Worm (Caenorhabditis elegans) whole organism, young adult: Measurements from ENCODE around the gene F31E3.2.
A peak's percentile ranks its signal among the peaks of the same experiment; 100 is the strongest.

Experiments used
- F10E7.11 ChIP-seq: sonication (generic microtip); optimal IDR thresholded peaks from 2 replicates; lab custom pipeline; 2017; ENCODE audit warnings: mild to moderate bottlenecking, missing genetic modification characterization, moderate library complexity, missing compliant biosample characterization
- F57C9.4 ChIP-seq: sonication (generic microtip); optimal IDR thresholded peaks from 2 replicates; lab custom pipeline; 2017; ENCODE audit warnings: mild to moderate bottlenecking, missing genetic modification characterization, missing compliant biosample characterization
- T07F8.4 ChIP-seq: sonication (generic microtip); optimal IDR thresholded peaks from 2 replicates; lab custom pipeline; 2016; ENCODE audit warnings: mild to moderate bottlenecking, missing genetic modification characterization, moderate library complexity, missing compliant biosample characterization
- T26A5.8 ChIP-seq: sonication (generic microtip); optimal IDR thresholded peaks from 2 replicates; lab custom pipeline; 2016; ENCODE audit warnings: missing genetic modification characterization, missing compliant biosample characterization
- aptf-3 ChIP-seq: fragments of 200-800 bp; sonication (Bioruptor generic); IDR thresholded peaks from 2 replicates; pipeline ENCODE4 v1.3.6; 2022; ENCODE audit warnings: missing genetic modification characterization, missing compliant biosample characterization
- atf-7 ChIP-seq: sonication (generic microtip); optimal IDR thresholded peaks from 2 replicates; lab custom pipeline; 2017; ENCODE audit warnings: mild to moderate bottlenecking, missing genetic modification characterization, missing compliant biosample characterization
- attf-3 ChIP-seq: fragments of 200-800 bp; sonication (Bioruptor generic); conservative IDR thresholded peaks from 2 replicates; pipeline ENCODE4 v1.3.6; 2022; ENCODE audit warnings: missing genetic modification reagents, missing genetic modification characterization, missing compliant biosample characterization
- bed-2 ChIP-seq: fragments of 200-800 bp; sonication (Bioruptor generic); IDR thresholded peaks from 2 replicates; pipeline ENCODE4 v1.3.6; 2022; ENCODE audit warnings: missing genetic modification reagents, missing genetic modification characterization, missing compliant biosample characterization
- ceh-27 ChIP-seq: fragments of 200-800 bp; sonication (Bioruptor generic); optimal IDR thresholded peaks from 2 replicates; lab custom pipeline; 2018; ENCODE audit warnings: mild to moderate bottlenecking, missing genetic modification characterization, moderate library complexity, missing compliant biosample characterization
- ceh-40 ChIP-seq: fragments of 200-800 bp; sonication (Bioruptor generic); IDR thresholded peaks from 2 replicates; pipeline ENCODE4 v1.3.6; 2022; ENCODE audit warnings: missing genetic modification characterization, missing compliant biosample characterization
- ceh-79 ChIP-seq: sonication (generic microtip); optimal IDR thresholded peaks from 2 replicates; lab custom pipeline; 2017; ENCODE audit warnings: mild to moderate bottlenecking, missing genetic modification characterization, missing compliant biosample characterization
- ceh-91 ChIP-seq: fragments of 200-800 bp; sonication (Bioruptor generic); IDR thresholded peaks from 2 replicates; pipeline ENCODE4 v1.3.6; 2022; ENCODE audit warnings: missing genetic modification reagents, missing genetic modification characterization, missing compliant biosample characterization
- chd-7 ChIP-seq: sonication (generic microtip); optimal IDR thresholded peaks from 2 replicates; lab custom pipeline; 2016; ENCODE audit warnings: mild to moderate bottlenecking, missing genetic modification characterization, moderate library complexity, missing compliant biosample characterization
- die-1 ChIP-seq: sonication (generic microtip); optimal IDR thresholded peaks from 2 replicates; lab custom pipeline; 2016; ENCODE audit warnings: missing genotype, mild to moderate bottlenecking, missing genetic modification characterization, missing compliant biosample characterization
- dox-1 ChIP-seq: fragments of 200-800 bp; sonication (Bioruptor generic); IDR thresholded peaks from 2 replicates; pipeline ENCODE4 v1.3.6; 2022; ENCODE audit warnings: missing genetic modification reagents, missing genetic modification characterization, missing compliant biosample characterization
- dpl-1 ChIP-seq: fragments of 150-350 bp; optimal IDR thresholded peaks from 2 replicates; lab custom pipeline; 2014; ENCODE audit warnings: missing biosample characterization, missing genetic modification reagents, missing genetic modification characterization
- egl-18 ChIP-seq: fragments of 200-800 bp; sonication (Bioruptor generic); IDR thresholded peaks from 2 replicates; pipeline ENCODE4 v1.3.6; 2022; ENCODE audit warnings: missing genetic modification reagents, missing genetic modification characterization, missing compliant biosample characterization
- ets-4 ChIP-seq: fragments of 200-800 bp; sonication (Bioruptor generic); optimal IDR thresholded peaks from 2 replicates; lab custom pipeline; 2018; ENCODE audit warnings: mild to moderate bottlenecking, missing genetic modification characterization, missing compliant biosample characterization
- gei-17 ChIP-seq: fragments of 200-800 bp; sonication (Bioruptor generic); optimal IDR thresholded peaks from 2 replicates; lab custom pipeline; 2018; ENCODE audit warnings: mild to moderate bottlenecking, missing genetic modification characterization, missing compliant biosample characterization
- hlh-26 ChIP-seq: fragments of 200-800 bp; sonication (Bioruptor generic); conservative IDR thresholded peaks from 2 replicates; pipeline ENCODE4 v1.3.6; 2022; ENCODE audit warnings: missing genetic modification reagents, missing genetic modification characterization, missing compliant biosample characterization
- hrde-1 ChIP-seq: sonication (generic microtip); optimal IDR thresholded peaks from 2 replicates; lab custom pipeline; 2016; ENCODE audit warnings: missing genetic modification characterization, mild to moderate bottlenecking, missing compliant biosample characterization, moderate library complexity, missing genotype, missing genetic modification reagents, borderline replicate concordance
- let-526 ChIP-seq: fragments of 200-800 bp; sonication (Bioruptor generic); IDR thresholded peaks from 2 replicates; pipeline ENCODE4 v1.3.6; 2022; ENCODE audit warnings: missing genetic modification reagents, missing genetic modification characterization, missing compliant biosample characterization
- let-607 ChIP-seq, 2 experiments: fragments of 200-800 bp in 1 of 2; sonication (Bioruptor generic) in 1 of 2; sonication (generic microtip) in 1 of 2; optimal IDR thresholded peaks; 2 replicates each; lab custom pipeline; 2016 to 2018; ENCODE audit warnings: mild to moderate bottlenecking in 2 of 2, missing compliant biosample characterization in 2 of 2, missing genetic modification characterization in 2 of 2, moderate library complexity in 2 of 2, missing genotype in 1 of 2
- lin-40 ChIP-seq: sonication (generic microtip); optimal IDR thresholded peaks from 2 replicates; lab custom pipeline; 2016; ENCODE audit warnings: missing genetic modification characterization, mild to moderate bottlenecking, missing compliant biosample characterization, missing genotype, missing genetic modification reagents
- madf-10 ChIP-seq: sonication (generic microtip); optimal IDR thresholded peaks from 2 replicates; lab custom pipeline; 2016; ENCODE audit warnings: mild to moderate bottlenecking, missing genetic modification characterization, missing compliant biosample characterization
- madf-3 ChIP-seq: fragments of 200-800 bp; sonication (Bioruptor generic); IDR thresholded peaks from 2 replicates; pipeline ENCODE4 v1.3.6; 2022; ENCODE audit warnings: missing genetic modification reagents, missing genetic modification characterization, missing compliant biosample characterization
- madf-6 ChIP-seq: fragments of 200-800 bp; sonication (Bioruptor generic); IDR thresholded peaks from 2 replicates; pipeline ENCODE4 v1.3.6; 2022; ENCODE audit warnings: missing genetic modification reagents, missing genetic modification characterization, missing compliant biosample characterization
- mes-4 ChIP-seq: sonication (generic microtip); optimal IDR thresholded peaks from 2 replicates; lab custom pipeline; 2016; ENCODE audit warnings: missing genotype, missing genetic modification characterization, missing compliant biosample characterization
- nfya-1 ChIP-seq: sonication (generic microtip); optimal IDR thresholded peaks from 2 replicates; lab custom pipeline; 2017; ENCODE audit warnings: antibody characterized with exemption, missing compliant biosample characterization, missing genetic modification characterization, borderline replicate concordance; ENCODE audit not compliant: insufficient read depth
- nfyb-1 ChIP-seq: fragments of 200-800 bp; sonication (Bioruptor generic); IDR thresholded peaks from 2 replicates; pipeline ENCODE4 v1.3.6; 2022; ENCODE audit warnings: missing genetic modification reagents, missing genetic modification characterization, missing compliant biosample characterization
- nhr-27 ChIP-seq: fragments of 200-800 bp; sonication (Bioruptor generic); optimal IDR thresholded peaks from 2 replicates; lab custom pipeline; 2018; ENCODE audit warnings: mild to moderate bottlenecking, missing genetic modification characterization, moderate library complexity, missing compliant biosample characterization
- pbrm-1 ChIP-seq: fragments of 200-800 bp; sonication (Bioruptor generic); IDR thresholded peaks from 2 replicates; pipeline ENCODE4 v1.3.6; 2022; ENCODE audit warnings: missing genetic modification reagents, missing genetic modification characterization, missing compliant biosample characterization
- rec-8 ChIP-seq, 2 experiments: sonication (generic microtip); optimal IDR thresholded peaks; 2 replicates each; lab custom pipeline; 2016; ENCODE audit warnings: mild to moderate bottlenecking in 2 of 2, missing genetic modification characterization in 2 of 2, missing genetic modification reagents in 2 of 2, missing genotype in 2 of 2, missing biosample characterization in 1 of 2, missing compliant biosample characterization in 1 of 2, moderate library complexity in 1 of 2
- sdz-38 ChIP-seq: sonication (generic microtip); optimal IDR thresholded peaks from 2 replicates; lab custom pipeline; 2016; ENCODE audit warnings: missing genotype, missing genetic modification characterization, missing compliant biosample characterization
- sea-2 ChIP-seq: fragments of 200-800 bp; sonication (Bioruptor generic); IDR thresholded peaks from 2 replicates; pipeline ENCODE4 v1.3.6; 2022; ENCODE audit warnings: missing genetic modification characterization, missing compliant biosample characterization
- snpc-4 ChIP-seq, 5 experiments: fragments of 150-350 bp in 1 of 5; sonication (generic microtip) in 4 of 5; optimal IDR thresholded peaks; 2 replicates each; lab custom pipeline; 2014 to 2018; ENCODE audit warnings: missing genetic modification characterization in 5 of 5, missing biosample characterization in 3 of 5, antibody characterized with exemption in 2 of 5, mild to moderate bottlenecking in 2 of 5, missing compliant biosample characterization in 2 of 5, missing genotype in 2 of 5, moderate library complexity in 2 of 5, missing genetic modification reagents in 1 of 5
- tbp1 ChIP-seq: fragments of 200-800 bp; sonication (Bioruptor generic); optimal IDR thresholded peaks from 2 replicates; lab custom pipeline; 2018; ENCODE audit warnings: mild to moderate bottlenecking, missing genetic modification characterization, missing compliant biosample characterization
- zfh-2 ChIP-seq: fragments of 200-800 bp; sonication (Bioruptor generic); conservative IDR thresholded peaks from 2 replicates; pipeline ENCODE4 v1.3.6; 2022; ENCODE audit warnings: missing genetic modification reagents, missing genetic modification characterization, missing compliant biosample characterization
- ztf-18 ChIP-seq: sonication (generic microtip); optimal IDR thresholded peaks from 2 replicates; lab custom pipeline; 2016; ENCODE audit warnings: missing genotype, mild to moderate bottlenecking, missing genetic modification characterization, missing compliant biosample characterization
- ztf-26 ChIP-seq: sonication (generic microtip); optimal IDR thresholded peaks from 2 replicates; lab custom pipeline; 2017; ENCODE audit warnings: missing genetic modification characterization, missing compliant biosample characterization
- ztf-6 ChIP-seq: fragments of 200-800 bp; sonication (Bioruptor generic); IDR thresholded peaks from 2 replicates; pipeline ENCODE4 v1.3.6; 2022; ENCODE audit warnings: missing genetic modification reagents, missing genetic modification characterization, missing compliant biosample characterization

F31E3.2 gene

DNA sequence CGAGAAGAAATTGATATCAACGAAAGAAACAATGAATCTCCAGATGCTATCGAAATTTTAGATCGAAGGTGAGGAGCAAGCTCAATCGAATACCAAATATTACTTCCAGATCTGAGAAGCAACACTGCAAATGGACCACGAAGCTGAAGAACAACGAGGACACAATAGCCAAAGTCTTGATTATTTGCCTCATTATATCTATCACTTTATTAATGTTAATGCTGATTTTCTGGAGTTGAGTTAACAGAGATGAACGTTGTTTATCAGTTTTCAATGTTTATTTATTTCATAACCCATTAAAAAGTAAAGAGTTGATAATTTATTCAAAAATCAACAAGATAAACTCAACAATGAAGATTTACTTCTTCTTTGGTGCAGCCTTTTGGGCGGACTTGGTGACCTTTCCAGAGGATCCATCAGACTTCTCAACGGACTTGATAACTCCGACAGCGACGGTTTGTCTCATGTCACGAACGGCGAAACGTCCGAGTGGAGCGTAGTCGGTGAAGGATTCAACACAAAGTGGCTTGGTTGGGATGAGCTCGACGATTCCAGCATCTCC is 3.9 kb upstream of the F31E3.2 start (continued):
- TF ChIP-seq T07F8.4 (tag; lab: Kevin White, UChicago) (no peak), sea-2 (GFP tag; lab: Robert Waterston, UW) (no peak), nfya-1 (no peak), snpc-4 (GFP tag; optimal IDR thresholded peaks at IDR 0.05; lab: Kevin White, UChicago) (peak; percentile 64), snpc-4 (tag; optimal IDR thresholded peaks at IDR 0.05; lab: Kevin White, UChicago) (peak in 3 of 4 experiments; percentile 57 to 76 (median 74)), madf-6 (GFP tag; lab: Robert Waterston, UW) (peak; percentile 81), F57C9.4 (tag; lab: Kevin White, UChicago) (no peak), ceh-40 (GFP tag; lab: Robert Waterston, UW) (no peak), nhr-27 (tag; lab: Kevin White, UChicago) (no peak), nfyb-1 (GFP tag; lab: Robert Waterston, UW) (0 out of 2 replicates have a peak, but pooled peaks have one; percentile 62), bed-2 (GFP tag; lab: Robert Waterston, UW) (no peak), ceh-27 (GFP tag; lab: Kevin White, UChicago) (no peak), sdz-38 (tag; lab: Kevin White, UChicago) (no peak), T26A5.8 (no peak), ceh-79 (tag; lab: Kevin White, UChicago) (peak; percentile 32), pbrm-1 (GFP tag; lab: Robert Waterston, UW) (no peak), lin-40 (no peak), let-526 (no peak), tbp1 (GFP tag; lab: Kevin White, UChicago) (peak; percentile 61), madf-10 (tag; lab: Kevin White, UChicago) (no peak), zfh-2 (GFP tag; lab: Robert Waterston, UW) (no peak), F10E7.11 (tag; lab: Kevin White, UChicago) (no peak), ztf-26 (tag; lab: Kevin White, UChicago) (no peak), rec-8 (tag; optimal IDR thresholded peaks at IDR 0.05; lab: Kevin White, UChicago) (no peak), dpl-1 (GFP tag; lab: Kevin White, UChicago) (peak; percentile 2), die-1 (tag; lab: Kevin White, UChicago) (peak; percentile 26), aptf-3 (GFP tag; lab: Robert Waterston, UW) (no peak), ztf-6 (GFP tag; lab: Robert Waterston, UW) (no peak), madf-3 (GFP tag; lab: Robert Waterston, UW) (peak; percentile 82), dox-1 (GFP tag; lab: Robert Waterston, UW) (peak; percentile 52), ceh-91 (GFP tag; lab: Robert Waterston, UW) (no peak), atf-7 (tag; lab: Kevin White, UChicago) (no peak), gei-17 (GFP tag; lab: Kevin White, UChicago) (no peak), ztf-18 (tag; lab: Kevin White, UChicago) (no peak), chd-7 (no peak), ets-4 (GFP tag; lab: Kevin White, UChicago) (no peak), attf-3 (GFP tag; lab: Robert Waterston, UW) (no peak), hlh-26 (no peak), let-607 (tag; optimal IDR thresholded peaks at IDR 0.05; lab: Kevin White, UChicago) (no peak), egl-18 (GFP tag; lab: Robert Waterston, UW) (no peak), mes-4 (tag; lab: Kevin White, UChicago) (no peak), hrde-1 (tag; lab: Kevin White, UChicago) (peak; percentile 92)
